Worm (Caenorhabditis elegans) whole organism, L4 larva: ENCODE results near the gene C15H9.3.
A peak's percentile ranks its signal among the peaks of the same experiment; 100 is the strongest.

ENCODE experiments used
- D1046.2 ChIP-seq: fragments of 200-800 bp; sonication (Bioruptor generic); IDR thresholded peaks from 2 replicates; pipeline ENCODE4 v1.3.6; 2022; ENCODE audit warnings: missing genetic modification characterization, missing compliant biosample characterization
- F10B5.3 ChIP-seq: sonication (generic microtip); optimal IDR thresholded peaks from 2 replicates; lab custom pipeline; 2016; ENCODE audit warnings: mild to moderate bottlenecking, missing genetic modification characterization, missing compliant biosample characterization
- F26F4.8 ChIP-seq: fragments of 200-800 bp; sonication (Bioruptor generic); conservative IDR thresholded peaks from 2 replicates; pipeline ENCODE4 v1.3.6; 2022; ENCODE audit warnings: missing genetic modification characterization, missing compliant biosample characterization
- F37D6.2 ChIP-seq: sonication (generic microtip); optimal IDR thresholded peaks from 2 replicates; lab custom pipeline; 2016; ENCODE audit warnings: mild to moderate bottlenecking, missing genetic modification characterization, missing compliant biosample characterization
- T20F7.1 ChIP-seq: fragments of 200-800 bp; sonication (Bioruptor generic); optimal IDR thresholded peaks from 2 replicates; lab custom pipeline; 2018; ENCODE audit warnings: mild to moderate bottlenecking, missing genetic modification characterization, missing compliant biosample characterization
- Y105C5A.15 ChIP-seq: fragments of 200-800 bp; sonication (Bioruptor generic); IDR thresholded peaks from 2 replicates; pipeline ENCODE4 v1.3.6; 2022; ENCODE audit warnings: missing genetic modification characterization, missing compliant biosample characterization
- Y48G9A.11 ChIP-seq: fragments of 200-800 bp; sonication (Bioruptor generic); IDR thresholded peaks from 2 replicates; pipeline ENCODE4 v1.3.6; 2022; ENCODE audit warnings: missing genetic modification reagents, missing genetic modification characterization, missing compliant biosample characterization
- ZK337.2 ChIP-seq: fragments of 200-800 bp; sonication (Bioruptor generic); IDR thresholded peaks from 2 replicates; pipeline ENCODE4 v1.3.6; 2022; ENCODE audit warnings: missing genetic modification reagents, missing genetic modification characterization, missing compliant biosample characterization
- attf-4 ChIP-seq: sonication (generic microtip); optimal IDR thresholded peaks from 3 replicates; lab custom pipeline; 2017; ENCODE audit warnings: missing biosample characterization, missing genetic modification characterization
- ceh-28 ChIP-seq: fragments of 150-350 bp; optimal IDR thresholded peaks from 2 replicates; lab custom pipeline; 2014; ENCODE audit warnings: missing biosample characterization, missing genetic modification reagents, missing genetic modification characterization
- ceh-44 ChIP-seq: fragments of 200-800 bp; sonication (Bioruptor generic); IDR thresholded peaks from 2 replicates; pipeline ENCODE4 v1.3.6; 2022; ENCODE audit warnings: missing genetic modification reagents, missing genetic modification characterization, missing compliant biosample characterization
- ceh-62 ChIP-seq: sonication (generic microtip); optimal IDR thresholded peaks from 2 replicates; lab custom pipeline; 2017; ENCODE audit warnings: missing biosample characterization, missing genetic modification characterization
- daf-12 ChIP-seq: fragments of 150-350 bp; optimal IDR thresholded peaks from 2 replicates; lab custom pipeline; 2014; ENCODE audit warnings: missing biosample characterization, missing genetic modification reagents, missing genetic modification characterization
- dmd-6 ChIP-seq: fragments of 200-800 bp; sonication (Bioruptor generic); IDR thresholded peaks from 2 replicates; pipeline ENCODE4 v1.3.6; 2022; ENCODE audit warnings: missing genetic modification reagents, missing genetic modification characterization, missing compliant biosample characterization
- dmd-8 ChIP-seq: fragments of 200-800 bp; sonication (Bioruptor generic); IDR thresholded peaks from 2 replicates; pipeline ENCODE4 v1.3.6; 2022; ENCODE audit warnings: missing genetic modification characterization, missing compliant biosample characterization
- hmg-1.1 ChIP-seq: fragments of 200-800 bp; sonication (Bioruptor generic); IDR thresholded peaks from 2 replicates; pipeline ENCODE4 v1.3.6; 2022; ENCODE audit warnings: missing genetic modification reagents, missing genetic modification characterization, missing compliant biosample characterization
- lin-1 ChIP-seq: fragments of 200-800 bp; sonication (Bioruptor generic); IDR thresholded peaks from 2 replicates; pipeline ENCODE4 v1.3.6; 2022; ENCODE audit warnings: missing genetic modification reagents, missing genetic modification characterization, missing compliant biosample characterization
- lin-29 ChIP-seq: fragments of 200-800 bp; sonication (Bioruptor generic); IDR thresholded peaks from 2 replicates; pipeline ENCODE4 v1.3.6; 2022; ENCODE audit warnings: missing genetic modification reagents, missing genetic modification characterization, missing compliant biosample characterization
- madf-5 ChIP-seq, 2 experiments: fragments of 200-800 bp; sonication (Bioruptor generic); IDR thresholded peaks; 2 replicates each; pipeline ENCODE4 v1.3.6; 2022; ENCODE audit warnings: missing compliant biosample characterization in 2 of 2, missing genetic modification characterization in 2 of 2
- madf-9 ChIP-seq: fragments of 200-800 bp; sonication (Bioruptor generic); conservative IDR thresholded peaks from 2 replicates; pipeline ENCODE4 v1.3.6; 2022; ENCODE audit warnings: missing genetic modification reagents, missing genetic modification characterization, missing compliant biosample characterization
- mdl-1 ChIP-seq, 2 experiments: fragments of 150-350 bp in 1 of 2; sonication (generic microtip) in 1 of 2; optimal IDR thresholded peaks; 2 replicates each; lab custom pipeline; 2014 to 2017; ENCODE audit warnings: missing biosample characterization in 2 of 2, missing genetic modification characterization in 2 of 2
- mxl-2 ChIP-seq: fragments of 200-800 bp; sonication (Bioruptor generic); conservative IDR thresholded peaks from 2 replicates; pipeline ENCODE4 v1.3.6; 2022; ENCODE audit warnings: missing genetic modification reagents, missing genetic modification characterization, missing compliant biosample characterization
- mxl-3 ChIP-seq: fragments of 200-800 bp; sonication (Bioruptor generic); optimal IDR thresholded peaks from 2 replicates; lab custom pipeline; 2018; ENCODE audit warnings: mild to moderate bottlenecking, missing genetic modification characterization, missing compliant biosample characterization
- nhr-11 ChIP-seq: fragments of 150-350 bp; optimal IDR thresholded peaks from 2 replicates; lab custom pipeline; 2014; ENCODE audit warnings: missing biosample characterization, missing genetic modification characterization
- nhr-237 ChIP-seq: sonication (generic microtip); optimal IDR thresholded peaks from 2 replicates; lab custom pipeline; 2017; ENCODE audit warnings: missing biosample characterization, missing genetic modification characterization
- nhr-41 ChIP-seq: fragments of 200-800 bp; sonication (Bioruptor generic); IDR thresholded peaks from 2 replicates; pipeline ENCODE4 v1.3.6; 2022; ENCODE audit warnings: missing genetic modification reagents, missing genetic modification characterization, missing compliant biosample characterization
- nhr-42 ChIP-seq: fragments of 200-800 bp; sonication (Bioruptor generic); IDR thresholded peaks from 2 replicates; pipeline ENCODE4 v1.3.6; 2022; ENCODE audit warnings: missing genetic modification characterization, missing compliant biosample characterization
- nhr-48 ChIP-seq: sonication (generic microtip); optimal IDR thresholded peaks from 2 replicates; lab custom pipeline; 2016; ENCODE audit warnings: mild to moderate bottlenecking, missing genetic modification characterization, missing compliant biosample characterization
- nhr-6 ChIP-seq: fragments of 150-350 bp; optimal IDR thresholded peaks from 2 replicates; lab custom pipeline; 2014; ENCODE audit warnings: missing biosample characterization, missing genetic modification characterization
- nhr-77 ChIP-seq: fragments of 150-350 bp; optimal IDR thresholded peaks from 2 replicates; lab custom pipeline; 2014; ENCODE audit warnings: missing biosample characterization, missing genetic modification characterization
- pha-4 ChIP-seq, 2 experiments: fragments of 150-350 bp in 1 of 2; fragments of 200-800 bp in 1 of 2; sonication (Bioruptor generic) in 1 of 2; IDR thresholded peaks in 1 of 2; optimal IDR thresholded peaks in 1 of 2; 2 replicates each; pipeline versions ENCODE4 v1.3.6 to Lab custom; 2014 to 2022; ENCODE audit warnings: missing genetic modification characterization in 2 of 2, missing genetic modification reagents in 2 of 2, missing biosample characterization in 1 of 2, missing compliant biosample characterization in 1 of 2
- pqm-1 ChIP-seq: sonication (generic microtip); optimal IDR thresholded peaks from 2 replicates; lab custom pipeline; 2017; ENCODE audit warnings: missing biosample characterization, missing genetic modification characterization
- sdz-12 ChIP-seq: fragments of 200-800 bp; sonication (Bioruptor generic); optimal IDR thresholded peaks from 2 replicates; lab custom pipeline; 2018; ENCODE audit warnings: mild to moderate bottlenecking, missing genetic modification characterization, missing compliant biosample characterization
- set-16 ChIP-seq: fragments of 200-800 bp; sonication (Bioruptor generic); IDR thresholded peaks from 2 replicates; pipeline ENCODE4 v1.3.6; 2022; ENCODE audit warnings: missing genetic modification reagents, missing genetic modification characterization, missing compliant biosample characterization
- tra-1 ChIP-seq: fragments of 200-800 bp; sonication (Bioruptor generic); IDR thresholded peaks from 2 replicates; pipeline ENCODE4 v1.3.6; 2022; ENCODE audit warnings: missing genetic modification reagents, missing genetic modification characterization, missing compliant biosample characterization
- unc-130 ChIP-seq: sonication (generic microtip); optimal IDR thresholded peaks from 2 replicates; lab custom pipeline; 2016; ENCODE audit warnings: missing genetic modification reagents, missing genetic modification characterization, missing compliant biosample characterization
- unc-39 ChIP-seq: sonication (generic microtip); optimal IDR thresholded peaks from 2 replicates; lab custom pipeline; 2017; ENCODE audit warnings: missing biosample characterization, missing genetic modification characterization
- unc-62 ChIP-seq, 3 experiments: fragments of 150-350 bp in 1 of 3; sonication (generic microtip); optimal IDR thresholded peaks in 2 of 3; peaks in 1 of 3; 1 replicate in 1 of 3; 2 replicates in 2 of 3; lab custom pipeline; 2014 to 2017; ENCODE audit warnings: missing biosample characterization in 3 of 3, missing genetic modification characterization in 3 of 3, missing genetic modification reagents in 3 of 3, missing genotype in 1 of 3
- vab-7 ChIP-seq: fragments of 200-800 bp; sonication (Bioruptor generic); IDR thresholded peaks from 2 replicates; pipeline ENCODE4 v1.3.6; 2022; ENCODE audit warnings: missing genetic modification reagents, missing genetic modification characterization, missing compliant biosample characterization
- zfp-2 ChIP-seq: sonication (generic microtip); optimal IDR thresholded peaks from 2 replicates; lab custom pipeline; 2016; ENCODE audit warnings: mild to moderate bottlenecking, missing genetic modification characterization, missing compliant biosample characterization
- zip-11 ChIP-seq: fragments of 200-800 bp; sonication (Bioruptor generic); IDR thresholded peaks from 2 replicates; pipeline ENCODE4 v1.3.6; 2022; ENCODE audit warnings: missing genetic modification characterization, missing compliant biosample characterization
- zip-2 ChIP-seq: fragments of 150-350 bp; optimal IDR thresholded peaks from 2 replicates; lab custom pipeline; 2014; ENCODE audit warnings: missing biosample characterization, missing genetic modification characterization
- ztf-11 ChIP-seq: fragments of 150-350 bp; optimal IDR thresholded peaks from 2 replicates; lab custom pipeline; 2014; ENCODE audit warnings: missing biosample characterization, missing genetic modification characterization

Gene C15H9.3

ce11 chrX:6115502-6115901 lies at the start of gene C15H9.3:
TSS of gene C15H9.3 (plus strand) at chrX:6115802.
- TF ChIP-seq unc-130 (GFP tag; lab: Kevin White, UChicago) (no peak), unc-62 (GFP tag; optimal IDR thresholded peaks at IDR 0.05 in 1 of 2; lab: Kevin White, UChicago) (peak in 1 of 2 experiments; percentile 72), unc-62 (tag; optimal IDR thresholded peaks at IDR 0.05; lab: Kevin White, UChicago) (no peak)
- TF ChIP-seq, all 104 proteins: peak for 1

- TF ChIP-seq madf-5 (GFP tag; IDR thresholded peaks at IDR 0.05; lab: Robert Waterston, UW) (no peak), zfp-2 (tag; lab: Kevin White, UChicago) (no peak), unc-62 (GFP tag; optimal IDR thresholded peaks at IDR 0.05 in 1 of 2; lab: Kevin White, UChicago) (peak in 1 of 2 experiments; percentile 92), unc-62 (tag; optimal IDR thresholded peaks at IDR 0.05; lab: Kevin White, UChicago) (no peak), D1046.2 (no peak)
- TF ChIP-seq, all 104 proteins: peak for 1
Observed at ce11 chrX:6065936-6066452, 49.6 kb upstream of the C15H9.3 start, which contains the start of gene ptr-4. TSS of gene ptr-4 (minus strand) at chrX:6065986.

DNA sequence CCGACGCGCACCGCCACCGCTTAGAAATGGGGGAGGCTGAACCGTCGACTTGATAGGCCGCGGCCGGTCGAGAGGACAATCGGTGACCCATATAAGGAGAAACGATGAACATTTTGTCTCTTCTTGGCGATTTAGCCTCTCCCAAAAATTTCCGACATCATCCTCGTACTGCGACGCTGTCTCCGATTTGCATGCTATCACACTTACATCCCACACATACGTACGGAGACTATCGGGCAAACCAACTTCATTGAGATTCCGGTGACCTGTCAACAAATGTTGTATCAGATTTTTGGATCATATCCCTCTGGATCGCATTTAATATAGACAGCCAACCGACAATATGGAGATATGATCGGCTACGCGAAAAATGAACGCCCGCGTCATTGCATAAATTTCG lies 49.0 kb upstream of the C15H9.3 start:
- no peak for TF ChIP-seq sdz-12
- TF ChIP-seq dmd-6 (GFP tag; lab: Robert Waterston, UW), result no peak
- TF ChIP-seq zip-2, result no peak
- TF ChIP-seq mxl-2 (GFP tag; lab: Robert Waterston, UW), result no peak
- no peak for TF ChIP-seq daf-12
- TF ChIP-seq T20F7.1, result no peak
- no peak for TF ChIP-seq nhr-42 (GFP tag; lab: Robert Waterston, UW)
- no peak for TF ChIP-seq nhr-6

DNA sequence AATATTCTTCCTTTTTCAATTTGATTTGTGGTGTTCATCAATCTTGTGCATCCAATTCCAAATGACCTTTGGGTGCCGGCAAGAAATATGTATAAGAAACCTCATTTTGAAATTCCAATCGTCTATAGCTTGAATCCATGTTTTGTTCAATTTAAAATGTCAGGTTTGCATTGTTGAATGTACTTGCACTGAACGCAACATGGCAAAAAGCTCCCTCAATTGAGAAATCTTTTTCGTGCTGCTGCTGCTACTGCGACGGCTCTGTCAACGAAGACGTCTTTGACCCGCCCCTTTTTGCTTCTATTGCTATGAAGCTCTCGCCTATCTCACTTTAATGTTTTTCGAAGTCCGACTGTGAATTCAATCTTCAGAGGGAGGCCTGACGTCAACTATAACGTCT lies 40.4 kb upstream of the C15H9.3 start, which contains the start of gene lgc-58:
Gene lgc-58, plus strand, starts transcription at position 301 of the 400 bp plus-strand sequence.
- no peak for TF ChIP-seq unc-39 (tag; lab: Kevin White, UChicago)
- TF ChIP-seq zip-11 (GFP tag; lab: Robert Waterston, UW), result no peak
- TF ChIP-seq mdl-1 (tag; optimal IDR thresholded peaks at IDR 0.05; lab: Kevin White, UChicago), result no peak
- TF ChIP-seq lin-29 (GFP tag; lab: Robert Waterston, UW), result no peak
- no peak for TF ChIP-seq Y48G9A.11 (GFP tag; lab: Robert Waterston, UW)
- no peak for TF ChIP-seq F10B5.3 (tag; lab: Kevin White, UChicago)
- no peak for TF ChIP-seq F26F4.8
- no peak for TF ChIP-seq mxl-3 (GFP tag; lab: Kevin White, UChicago)
- TF ChIP-seq set-16 (GFP tag; lab: Robert Waterston, UW), result no peak

DNA sequence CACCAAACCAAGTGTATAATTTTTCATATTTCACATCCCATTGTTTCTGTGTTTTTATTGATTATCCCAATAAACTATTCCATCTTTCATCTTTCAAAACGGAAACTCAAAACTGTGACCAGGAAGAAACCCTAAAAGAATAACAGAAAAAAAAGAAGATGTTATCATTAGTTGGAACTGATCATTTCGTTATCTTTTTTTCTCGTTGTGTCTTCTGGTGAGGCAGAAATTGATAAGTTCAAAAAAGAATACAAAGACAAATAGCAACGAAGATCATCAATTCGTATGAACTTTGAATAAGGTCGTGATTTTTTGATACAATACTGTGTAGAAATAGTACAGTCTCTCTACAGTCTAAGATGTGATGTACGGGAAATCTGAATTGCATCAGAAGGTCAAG lies 33.8 kb upstream of the C15H9.3 start:
- TF ChIP-seq hmg-1.1 (GFP tag; lab: Robert Waterston, UW) (no peak), nhr-41 (GFP tag; lab: Robert Waterston, UW) (no peak), nhr-237 (tag; lab: Kevin White, UChicago) (no peak), set-16 (GFP tag; lab: Robert Waterston, UW) (no peak), Y105C5A.15 (GFP tag; lab: Robert Waterston, UW) (no peak), ztf-11 (tag; lab: Kevin White, UChicago) (no peak), mdl-1 (tag; optimal IDR thresholded peaks at IDR 0.05; lab: Kevin White, UChicago) (no peak), F37D6.2 (tag; lab: Kevin White, UChicago) (no peak), nhr-11 (tag; lab: Kevin White, UChicago) (no peak), vab-7 (no peak), pha-4 (GFP tag; IDR thresholded peaks at IDR 0.05; lab: Robert Waterston, UW) (no peak), pha-4 (tag; optimal IDR thresholded peaks at IDR 0.05; lab: Kevin White, UChicago) (no peak), madf-9 (GFP tag; lab: Robert Waterston, UW) (no peak), tra-1 (GFP tag; lab: Robert Waterston, UW) (0 out of 2 replicates have a peak, but pooled peaks have one; percentile 30), lin-1 (GFP tag; lab: Robert Waterston, UW) (no peak), nhr-77 (tag; lab: Kevin White, UChicago) (peak; percentile 7), ZK337.2 (GFP tag; lab: Robert Waterston, UW) (no peak), ceh-28 (tag; lab: Kevin White, UChicago) (no peak), ceh-44 (GFP tag; lab: Robert Waterston, UW) (no peak), pqm-1 (tag; lab: Kevin White, UChicago) (peak; percentile 40), nhr-48 (tag; lab: Kevin White, UChicago) (no peak), madf-5 (GFP tag; IDR thresholded peaks at IDR 0.05; lab: Robert Waterston, UW) (no peak), dmd-8 (no peak), attf-4 (tag; lab: Kevin White, UChicago) (no peak), unc-39 (tag; lab: Kevin White, UChicago) (no peak), ceh-62 (tag; lab: Kevin White, UChicago) (no peak)
